Worm (Caenorhabditis elegans): ENCODE measurements around the gene cdd-2.

DNA sequence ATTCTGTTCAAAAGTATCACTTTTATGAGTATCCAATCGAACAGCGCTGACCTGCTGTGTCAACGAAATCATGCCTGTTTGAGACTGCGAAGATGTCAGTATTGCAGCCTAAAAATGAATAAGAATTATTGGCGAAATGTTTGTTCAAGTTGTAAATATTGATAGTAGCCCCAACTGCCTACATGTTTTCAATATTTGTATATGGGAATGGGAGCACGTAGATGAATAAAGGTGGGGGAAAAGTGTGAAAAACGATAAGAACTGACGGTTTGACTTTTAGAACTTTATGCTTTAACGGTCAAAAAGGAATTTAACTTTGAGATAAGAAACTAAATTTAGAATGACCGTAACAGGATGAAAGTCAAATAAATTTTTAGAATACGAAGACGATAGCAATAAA lies 27.4 kb downstream of the cdd-2 start:
- TF ChIP-seq klf-2 (GFP tag; conservative IDR thresholded peaks at IDR 0.05) (no peak), ztf-23 (GFP tag; IDR thresholded peaks at IDR 0.05) (no peak), cog-1 (tag; optimal IDR thresholded peaks at IDR 0.05) (no peak), flt-1 (GFP tag; IDR thresholded peaks at IDR 0.05) (no peak)

All from whole organism, midembryonic.